Worm (Caenorhabditis elegans): ENCODE results near the gene kin-21.

Gene kin-21

DNA sequence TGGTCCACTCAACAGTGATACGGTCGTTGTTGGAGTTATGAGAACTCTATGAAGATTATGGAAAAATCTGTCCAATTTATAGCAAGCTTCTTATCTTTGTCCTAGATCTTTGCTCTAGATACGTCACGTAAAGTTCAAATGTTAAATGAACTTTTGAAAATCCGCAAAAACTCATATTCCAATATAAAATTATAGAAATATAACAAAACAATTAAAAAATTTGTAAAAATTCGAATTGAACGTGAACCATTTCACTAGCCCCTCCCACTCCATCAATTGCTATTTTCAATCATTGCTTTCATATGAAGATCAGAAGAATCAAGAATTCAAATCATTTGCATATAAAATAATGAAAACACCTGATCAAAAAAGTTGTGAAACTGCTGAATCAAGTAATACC, at the start of gene kin-21:
Gene kin-21, plus strand, starts transcription at position 301 of the 400 bp plus-strand sequence.
- TF ChIP-seq ces-1 (GFP tag; optimal IDR thresholded peaks at IDR 0.05) = no peak
- no peak for TF ChIP-seq lin-35 (GFP tag; optimal IDR thresholded peaks at IDR 0.05)
- TF ChIP-seq skn-1 (tag; optimal IDR thresholded peaks at IDR 0.05) = no peak
- TF ChIP-seq rnt-1 (tag; optimal IDR thresholded peaks at IDR 0.05) = no peak
- TF ChIP-seq lin-13 (GFP tag; optimal IDR thresholded peaks at IDR 0.05) = no peak
- no peak for TF ChIP-seq egl-27 (tag; optimal IDR thresholded peaks at IDR 0.05)
- TF ChIP-seq lin-14 (GFP tag; optimal IDR thresholded peaks at IDR 0.05) = no peak
- no peak for TF ChIP-seq tlp-1 (tag; optimal IDR thresholded peaks at IDR 0.05)
- TF ChIP-seq nhr-20 (tag; optimal IDR thresholded peaks at IDR 0.05) = no peak
- no peak for TF ChIP-seq nhr-90 (tag; optimal IDR thresholded peaks at IDR 0.05; ENCODE audit: poor library complexity)
- TF ChIP-seq ceh-63 (GFP tag; optimal IDR thresholded peaks at IDR 0.05) = no peak
- TF ChIP-seq nhr-19 (GFP tag; conservative IDR thresholded peaks at IDR 0.05) = no peak
- no peak for TF ChIP-seq unc-86 (tag; optimal IDR thresholded peaks at IDR 0.05)
- no peak for TF ChIP-seq zag-1 (tag; optimal IDR thresholded peaks at IDR 0.05)
- no peak for TF ChIP-seq blmp-1 (tag; optimal IDR thresholded peaks at IDR 0.05)
- no peak for TF ChIP-seq jun-1 (tag; optimal IDR thresholded peaks at IDR 0.05)
- no peak for TF ChIP-seq nhr-85 (tag)
- TF ChIP-seq mdl-1 (tag; optimal IDR thresholded peaks at IDR 0.05) = no peak

DNA sequence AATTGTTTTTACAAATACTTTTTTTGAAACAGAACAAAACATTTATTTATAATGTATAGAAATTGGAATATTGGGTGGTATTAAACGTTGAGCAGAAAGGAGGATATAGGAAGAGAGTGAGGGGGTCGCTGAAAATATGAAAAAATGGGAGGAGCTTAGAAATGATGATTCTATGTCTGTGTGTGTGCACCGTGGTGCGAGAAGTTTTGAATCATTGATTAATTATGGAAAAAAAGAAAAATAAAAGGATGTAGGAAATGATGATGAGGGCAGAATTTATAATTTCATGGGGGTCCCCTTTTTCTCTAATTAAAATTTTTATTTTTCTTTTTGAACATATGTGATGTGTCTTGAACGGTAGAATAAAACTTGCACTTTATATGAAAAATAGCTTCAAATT, 48.0 kb upstream of the kin-21 start, which contains the start of gene sre-4:
Gene sre-4, minus strand, starts transcription at position 101 of the 400 bp plus-strand sequence.
- no peak for TF ChIP-seq egl-27 (tag; optimal IDR thresholded peaks at IDR 0.05)
- TF ChIP-seq dsc-1 (tag; optimal IDR thresholded peaks at IDR 0.05) = peak; percentile 9
- no peak for TF ChIP-seq nhr-77 (tag; optimal IDR thresholded peaks at IDR 0.05)
- no peak for TF ChIP-seq hlh-17 (GFP tag; optimal IDR thresholded peaks at IDR 0.05; ENCODE audit: borderline replicate concordance)
- no peak for TF ChIP-seq elt-3 (tag; optimal IDR thresholded peaks at IDR 0.05)
- no peak for TF ChIP-seq nhr-12 (tag; optimal IDR thresholded peaks at IDR 0.05)

ce11 chrIV:9789496-9789895, 43.2 kb upstream of the kin-21 start, which contains the start of gene T13F2.4:
Gene T13F2.4, plus strand, starts transcription at chrIV:9789796.
- TF ChIP-seq aly-2 (tag; optimal IDR thresholded peaks at IDR 0.05) (no peak), nhr-12 (tag; optimal IDR thresholded peaks at IDR 0.05) (no peak), C04F5.9 (tag; optimal IDR thresholded peaks at IDR 0.05) (no peak), unc-62 (GFP tag; optimal IDR thresholded peaks at IDR 0.05) (no peak), nhr-19 (GFP tag; conservative IDR thresholded peaks at IDR 0.05) (no peak), unc-30 (tag; optimal IDR thresholded peaks at IDR 0.05) (no peak), fkh-10 (GFP tag; optimal IDR thresholded peaks at IDR 0.05) (no peak), ets-5 (GFP tag; IDR thresholded peaks at IDR 0.05) (no peak), egl-27 (tag; optimal IDR thresholded peaks at IDR 0.05) (no peak), egl-13 (tag; optimal IDR thresholded peaks at IDR 0.05) (no peak), lin-14 (GFP tag; optimal IDR thresholded peaks at IDR 0.05) (no peak), sup-37 (GFP tag; optimal IDR thresholded peaks at IDR 0.05) (no peak), ceh-82 (tag; optimal IDR thresholded peaks at IDR 0.05) (no peak), lin-15B (tag; optimal IDR thresholded peaks at IDR 0.05) (no peak), snu-23 (GFP tag; optimal IDR thresholded peaks at IDR 0.05) (no peak), C16A3.4 (tag; optimal IDR thresholded peaks at IDR 0.05) (no peak), ceh-90 (tag; optimal IDR thresholded peaks at IDR 0.05) (no peak), sptf-1 (tag; optimal IDR thresholded peaks at IDR 0.05) (no peak)

- TF ChIP-seq blmp-1 (tag; optimal IDR thresholded peaks at IDR 0.05) = peak; percentile 17
- no peak for TF ChIP-seq zag-1 (tag; optimal IDR thresholded peaks at IDR 0.05)
- TF ChIP-seq mef-2 (tag; optimal IDR thresholded peaks at IDR 0.05) = no peak
- TF ChIP-seq nhr-28 (tag; optimal IDR thresholded peaks at IDR 0.05) = no peak
- peak; percentile 39 for TF ChIP-seq nhr-71 (tag; optimal IDR thresholded peaks at IDR 0.05)
- peak; percentile 17 for TF ChIP-seq nhr-20 (tag; optimal IDR thresholded peaks at IDR 0.05)
- peak; percentile 86 for TF ChIP-seq nhr-85 (tag)
- TF ChIP-seq unc-130 (tag; optimal IDR thresholded peaks at IDR 0.05) = no peak
- TF ChIP-seq tbx-2 (tag; optimal IDR thresholded peaks at IDR 0.05) = peak; percentile 15
- no peak for TF ChIP-seq alr-1 (tag; optimal IDR thresholded peaks at IDR 0.05; ENCODE audit: borderline replicate concordance)
- TF ChIP-seq ama-1 (optimal IDR thresholded peaks at IDR 0.05) = no peak
- peak; percentile 47 for TF ChIP-seq lin-39 (tag; optimal IDR thresholded peaks at IDR 0.05)
- TF ChIP-seq egl-13 (tag; optimal IDR thresholded peaks at IDR 0.05) = no peak
- no peak for TF ChIP-seq nhr-77 (tag; optimal IDR thresholded peaks at IDR 0.05)
- TF ChIP-seq efl-3 (GFP tag; optimal IDR thresholded peaks at IDR 0.05) = peak; percentile 34
- peak; percentile 42 for TF ChIP-seq irx-1 (tag; optimal IDR thresholded peaks at IDR 0.05)
- peak; percentile 22 for TF ChIP-seq snu-23 (GFP tag; optimal IDR thresholded peaks at IDR 0.05)
- no peak for TF ChIP-seq nhr-47 (tag; optimal IDR thresholded peaks at IDR 0.05)
- peak; percentile 66 for TF ChIP-seq vab-15 (tag; optimal IDR thresholded peaks at IDR 0.05)
Observed at ce11 chrIV:9790708-9791107, 42.0 kb upstream of the kin-21 start.

Data from whole organism, L1 larva.